Worm (Caenorhabditis elegans) whole organism, mixed stage, embryonic: Measurements from ENCODE around the gene R08A2.9.
"Not testable (repeated sequence)": the region's sequence is repeated elsewhere in the genome, so short reads cannot be mapped to it uniquely, and the experiment has no call there.

Experiments
- M03D4.4 ChIP-seq: sonication (generic microtip); optimal IDR thresholded peaks from 2 replicates; lab custom pipeline; 2017; ENCODE audit warnings: mild to moderate bottlenecking, missing genetic modification characterization, missing compliant biosample characterization
- bed-3 ChIP-seq: fragments of 200-800 bp; sonication (Bioruptor generic); optimal IDR thresholded peaks from 3 replicates; lab custom pipeline; 2018; ENCODE audit warnings: mild to moderate bottlenecking, missing genetic modification characterization, moderate library complexity, missing compliant biosample characterization
- ceh-43 ChIP-seq: fragments of 200-800 bp; sonication (Bioruptor generic); optimal IDR thresholded peaks from 2 replicates; lab custom pipeline; 2018; ENCODE audit warnings: mild to moderate bottlenecking, missing genetic modification characterization, moderate library complexity, missing compliant biosample characterization
- ceh-83 ChIP-seq: fragments of 200-800 bp; sonication (Bioruptor generic); optimal IDR thresholded peaks from 2 replicates; lab custom pipeline; 2018; ENCODE audit warnings: mild to moderate bottlenecking, missing genetic modification characterization, missing compliant biosample characterization
- ces-1 ChIP-seq: fragments of 150-350 bp; optimal IDR thresholded peaks from 2 replicates; lab custom pipeline; 2014; ENCODE audit warnings: missing biosample characterization, missing genetic modification reagents, missing genetic modification characterization
- drap-1 ChIP-seq: fragments of 200-800 bp; sonication (Bioruptor generic); optimal IDR thresholded peaks from 3 replicates; lab custom pipeline; 2018; ENCODE audit warnings: mild to moderate bottlenecking, missing genetic modification characterization, missing compliant biosample characterization
- hlh-1 ChIP-seq: fragments of 150-350 bp; optimal IDR thresholded peaks from 2 replicates; lab custom pipeline; 2014; ENCODE audit warnings: missing biosample characterization, missing genetic modification reagents, missing genetic modification characterization
- lin-13 ChIP-seq: fragments of 150-350 bp; optimal IDR thresholded peaks from 2 replicates; lab custom pipeline; 2014; ENCODE audit warnings: missing biosample characterization, missing genetic modification characterization
- lin-32 ChIP-seq: fragments of 200-800 bp; sonication (Bioruptor generic); optimal IDR thresholded peaks from 2 replicates; lab custom pipeline; 2018; ENCODE audit warnings: mild to moderate bottlenecking, missing genetic modification characterization, missing compliant biosample characterization
- mab-5 ChIP-seq: fragments of 150-350 bp; optimal IDR thresholded peaks from 2 replicates; lab custom pipeline; 2014; ENCODE audit warnings: missing biosample characterization, missing genetic modification characterization
- mep-1 ChIP-seq: fragments of 150-350 bp; optimal IDR thresholded peaks from 2 replicates; lab custom pipeline; 2017; ENCODE audit warnings: missing biosample characterization, missing genetic modification reagents, missing genetic modification characterization, inconsistent platforms
- nhr-12 ChIP-seq: fragments of 150-350 bp; optimal IDR thresholded peaks from 2 replicates; lab custom pipeline; 2014; ENCODE audit warnings: missing biosample characterization, missing genetic modification characterization
- nhr-2 ChIP-seq: fragments of 150-350 bp; optimal IDR thresholded peaks from 2 replicates; lab custom pipeline; 2014; ENCODE audit warnings: missing biosample characterization, missing genetic modification characterization
- nhr-28 ChIP-seq: fragments of 150-350 bp; optimal IDR thresholded peaks from 2 replicates; lab custom pipeline; 2014; ENCODE audit warnings: missing biosample characterization, missing genetic modification characterization
- nhr-76 ChIP-seq: sonication (generic microtip); optimal IDR thresholded peaks from 2 replicates; lab custom pipeline; 2017; ENCODE audit warnings: missing biosample characterization, missing genetic modification characterization
- pha-4 ChIP-seq: fragments of 150-350 bp; optimal IDR thresholded peaks from 2 replicates; lab custom pipeline; 2018; ENCODE audit warnings: missing biosample characterization, missing genetic modification reagents, missing genetic modification characterization
- snpc-4 ChIP-seq: fragments of 150-350 bp; optimal IDR thresholded peaks from 2 replicates; lab custom pipeline; 2014; ENCODE audit warnings: missing biosample characterization, missing genetic modification characterization
- tbx-8 ChIP-seq: fragments of 200-800 bp; sonication (Bioruptor generic); optimal IDR thresholded peaks from 2 replicates; lab custom pipeline; 2018; ENCODE audit warnings: mild to moderate bottlenecking, missing genetic modification characterization, moderate library complexity, missing compliant biosample characterization
- unc-120 ChIP-seq: sonication (generic microtip); optimal IDR thresholded peaks from 2 replicates; lab custom pipeline; 2017; ENCODE audit warnings: missing genetic modification characterization, missing compliant biosample characterization; ENCODE audit not compliant: poor library complexity, severe bottlenecking
- unc-39 ChIP-seq: fragments of 150-350 bp; optimal IDR thresholded peaks from 2 replicates; lab custom pipeline; 2014; ENCODE audit warnings: missing biosample characterization, missing genetic modification characterization
- unc-62 ChIP-seq: fragments of 150-350 bp; optimal IDR thresholded peaks from 2 replicates; lab custom pipeline; 2014; ENCODE audit warnings: missing biosample characterization, missing genetic modification reagents, missing genetic modification characterization
- zip-8 ChIP-seq: fragments of 150-350 bp; optimal IDR thresholded peaks from 2 replicates; lab custom pipeline; 2014; ENCODE audit warnings: missing biosample characterization, missing genetic modification characterization
- ztf-11 ChIP-seq: fragments of 150-350 bp; optimal IDR thresholded peaks from 2 replicates; lab custom pipeline; 2014; ENCODE audit warnings: missing biosample characterization, missing genetic modification characterization

R08A2.9 gene

ce11 chrV:14744824-14745223 lies 36.8 kb downstream of the R08A2.9 start:
- no peak for TF ChIP-seq ceh-83 (GFP tag; lab: Kevin White, UChicago)
- TF ChIP-seq nhr-28, result no peak
- TF ChIP-seq, all 35 proteins: peak for 0

ce11 chrV:14746975-14747374 lies 38.9 kb downstream of the R08A2.9 start:
- TF ChIP-seq tbx-8 (GFP tag; lab: Kevin White, UChicago) (no peak), pha-4 (tag; lab: Kevin White, UChicago) (no peak)
- TF ChIP-seq, all 35 proteins: peak for 0

ce11 chrV:14748608-14749137 lies 40.6 kb downstream of the R08A2.9 start, which contains the start of the genes lipl-8 and Y50E8A.22:
Gene lipl-8 (minus strand): TSS chrV:14748708.
Gene Y50E8A.22 (minus strand): TSS chrV:14749087.
- no peak for TF ChIP-seq lin-32 (GFP tag; lab: Kevin White, UChicago)
- no peak for TF ChIP-seq M03D4.4
- TF ChIP-seq unc-62, result no peak
- TF ChIP-seq unc-39, result no peak
- TF ChIP-seq ces-1 (GFP tag; lab: Kevin White, UChicago), result no peak
- no peak for TF ChIP-seq nhr-2 (tag; lab: Kevin White, UChicago)
- TF ChIP-seq nhr-76 (tag; lab: Kevin White, UChicago), result no peak
- TF ChIP-seq bed-3 (GFP tag; lab: Kevin White, UChicago), result no peak
- no peak for TF ChIP-seq mab-5
- no peak for TF ChIP-seq ztf-11 (tag; lab: Kevin White, UChicago)
- no peak for TF ChIP-seq nhr-12
- no peak for TF ChIP-seq mep-1 (tag; lab: Kevin White, UChicago)
- TF ChIP-seq snpc-4 (tag; lab: Kevin White, UChicago), result no peak
- no peak for TF ChIP-seq zip-8 (tag; lab: Kevin White, UChicago)
- no peak for TF ChIP-seq ceh-43 (GFP tag; lab: Kevin White, UChicago)
- no peak for TF ChIP-seq unc-120 (tag; lab: Kevin White, UChicago)
- no peak for TF ChIP-seq hlh-1
- TF ChIP-seq drap-1, result no peak

- TF ChIP-seq lin-13 (tag; lab: Kevin White, UChicago); bed-3 (GFP tag; lab: Kevin White, UChicago); mab-5: not testable (repeated sequence)
Observed at ce11 chrV:14750357-14750756, 42.3 kb downstream of the R08A2.9 start, which contains the start of gene nspa-10. Gene nspa-10 (minus strand): TSS chrV:14750457.
